Fruit fly (Drosophila melanogaster) whole organism, embryonic: ENCODE measurements around the gene CG32248.

Experiments used
- CG1832 ChIP-seq: fragments of 200-800 bp; sonication (Bioruptor generic); optimal IDR thresholded peaks from 2 replicates; lab custom pipeline; 2017; ENCODE audit warnings: missing biosample characterization, mild to moderate bottlenecking, missing genetic modification characterization, inconsistent platforms
- CG3838 ChIP-seq: fragments of 200-800 bp; sonication (Bioruptor generic); optimal IDR thresholded peaks from 3 replicates; lab custom pipeline; 2016; ENCODE audit warnings: missing biosample characterization, missing genetic modification characterization
- CG7928 ChIP-seq: fragments of 200-800 bp; sonication (Bioruptor generic); optimal IDR thresholded peaks from 2 replicates; lab custom pipeline; 2017; ENCODE audit warnings: missing biosample characterization, mild to moderate bottlenecking, missing genetic modification characterization
- CTCF ChIP-seq: fragments of 200-800 bp; sonication (Bioruptor generic); optimal IDR thresholded peaks from 2 replicates; lab custom pipeline; 2017; ENCODE audit warnings: missing biosample characterization, mild to moderate bottlenecking, missing genetic modification characterization, moderate library complexity
- Optix ChIP-seq: fragments of 200-800 bp; sonication (Bioruptor generic); IDR thresholded peaks from 3 replicates; pipeline ENCODE4 v1.3.6; 2022; ENCODE audit warnings: missing biosample characterization, missing genetic modification characterization
- twi ChIP-seq: fragments of 200-800 bp; optimal IDR thresholded peaks from 2 replicates; lab custom pipeline; 2019; ENCODE audit warnings: missing biosample characterization, mild to moderate bottlenecking, missing genetic modification characterization, moderate library complexity
- vnd ChIP-seq: fragments of 200-800 bp; sonication (Bioruptor generic); IDR thresholded peaks from 3 replicates; pipeline ENCODE4 v1.3.6; 2022; ENCODE audit warnings: missing biosample characterization, missing genetic modification characterization; ENCODE audit not compliant: partially characterized antibody

DNA sequence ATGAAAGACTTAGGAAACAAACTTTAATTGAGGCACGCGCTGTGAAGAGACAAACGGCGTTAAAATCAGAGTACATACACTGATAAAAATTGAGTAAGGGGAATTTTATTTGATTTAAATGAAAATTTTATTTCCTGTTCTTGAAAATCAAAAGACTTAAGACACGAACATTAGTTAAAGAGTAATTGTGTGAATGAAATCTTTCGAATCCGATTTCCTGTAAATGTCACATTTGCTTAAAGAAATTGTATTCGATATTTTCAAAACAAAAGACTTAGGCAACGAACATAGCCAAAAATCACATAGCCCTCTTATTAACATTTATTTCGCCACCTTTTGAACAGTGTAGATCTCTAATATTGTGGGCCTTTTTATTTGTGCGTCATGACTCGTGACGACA lies 25.7 kb upstream of the CG32248 start:
- TF ChIP-seq CG7928 (GFP tag; lab: Kevin White, UChicago) (no peak), vnd (GFP tag; lab: Robert Waterston, UW) (no peak), twi (tag; lab: Kevin White, UChicago) (no peak), CG3838 (no peak), CTCF (GFP tag; lab: Kevin White, UChicago) (no peak), Optix (GFP tag; lab: Robert Waterston, UW) (no peak), CG1832 (GFP tag; lab: Kevin White, UChicago) (no peak)
